Worm (Caenorhabditis elegans) whole organism, young adult: Measurements from ENCODE around the gene cyp-34A9.

ENCODE experiments used
- D2030.7 ChIP-seq: fragments of 200-800 bp; sonication (Bioruptor generic); IDR thresholded peaks from 2 replicates; pipeline ENCODE4 v1.3.6; 2022; ENCODE audit warnings: missing genetic modification reagents, missing genetic modification characterization, missing compliant biosample characterization
- F33H1.4 ChIP-seq: fragments of 200-800 bp; sonication (Bioruptor generic); IDR thresholded peaks from 2 replicates; pipeline ENCODE4 v1.3.6; 2022; ENCODE audit warnings: missing genetic modification reagents, missing genetic modification characterization, missing compliant biosample characterization
- F37B4.10 ChIP-seq: fragments of 200-800 bp; sonication (Bioruptor generic); IDR thresholded peaks from 2 replicates; pipeline ENCODE4 v1.3.6; 2022; ENCODE audit warnings: missing genetic modification characterization, missing compliant biosample characterization
- F39B2.1 ChIP-seq: fragments of 200-800 bp; sonication (Bioruptor generic); IDR thresholded peaks from 2 replicates; pipeline ENCODE4 v1.3.6; 2022; ENCODE audit warnings: missing genetic modification reagents, missing genetic modification characterization, missing compliant biosample characterization
- F49E8.2 ChIP-seq: sonication (generic microtip); optimal IDR thresholded peaks from 3 replicates; lab custom pipeline; 2017; ENCODE audit warnings: missing genetic modification characterization, mild to moderate bottlenecking, missing compliant biosample characterization, antibody characterized with exemption, moderate library complexity; ENCODE audit not compliant: insufficient read depth
- T07F8.4 ChIP-seq: sonication (generic microtip); optimal IDR thresholded peaks from 2 replicates; lab custom pipeline; 2016; ENCODE audit warnings: mild to moderate bottlenecking, missing genetic modification characterization, moderate library complexity, missing compliant biosample characterization
- Y53G8AR.9 ChIP-seq: fragments of 200-800 bp; sonication (Bioruptor generic); conservative IDR thresholded peaks from 2 replicates; pipeline ENCODE4 v1.3.6; 2022; ENCODE audit warnings: missing genetic modification reagents, missing genetic modification characterization, missing compliant biosample characterization
- Y95B8A.8 ChIP-seq: fragments of 200-800 bp; sonication (Bioruptor generic); IDR thresholded peaks from 2 replicates; pipeline ENCODE4 v1.3.6; 2022; ENCODE audit warnings: missing genetic modification reagents, missing genetic modification characterization, missing compliant biosample characterization
- aptf-2 ChIP-seq: fragments of 200-800 bp; sonication (Bioruptor generic); conservative IDR thresholded peaks from 2 replicates; pipeline ENCODE4 v1.3.6; 2022; ENCODE audit warnings: missing genetic modification reagents, missing genetic modification characterization, missing compliant biosample characterization
- bed-1 ChIP-seq: fragments of 200-800 bp; sonication (Bioruptor generic); IDR thresholded peaks from 2 replicates; pipeline ENCODE4 v1.3.6; 2022; ENCODE audit warnings: missing genetic modification reagents, missing genetic modification characterization, missing compliant biosample characterization
- ccch-3 ChIP-seq: fragments of 200-800 bp; sonication (Bioruptor generic); optimal IDR thresholded peaks from 2 replicates; lab custom pipeline; 2018; ENCODE audit warnings: mild to moderate bottlenecking, missing genetic modification characterization, missing compliant biosample characterization
- ceh-100 ChIP-seq: fragments of 200-800 bp; sonication (Bioruptor generic); IDR thresholded peaks from 2 replicates; pipeline ENCODE4 v1.3.6; 2022; ENCODE audit warnings: missing genetic modification reagents, missing genetic modification characterization, missing compliant biosample characterization
- ceh-91 ChIP-seq: fragments of 200-800 bp; sonication (Bioruptor generic); IDR thresholded peaks from 2 replicates; pipeline ENCODE4 v1.3.6; 2022; ENCODE audit warnings: missing genetic modification reagents, missing genetic modification characterization, missing compliant biosample characterization
- chd-7 ChIP-seq: sonication (generic microtip); optimal IDR thresholded peaks from 2 replicates; lab custom pipeline; 2016; ENCODE audit warnings: mild to moderate bottlenecking, missing genetic modification characterization, moderate library complexity, missing compliant biosample characterization
- die-1 ChIP-seq: sonication (generic microtip); optimal IDR thresholded peaks from 2 replicates; lab custom pipeline; 2016; ENCODE audit warnings: missing genotype, mild to moderate bottlenecking, missing genetic modification characterization, missing compliant biosample characterization
- dpl-1 ChIP-seq: fragments of 150-350 bp; optimal IDR thresholded peaks from 2 replicates; lab custom pipeline; 2014; ENCODE audit warnings: missing biosample characterization, missing genetic modification reagents, missing genetic modification characterization
- efl-1 ChIP-seq: fragments of 150-350 bp; optimal IDR thresholded peaks from 2 replicates; lab custom pipeline; 2014; ENCODE audit warnings: missing biosample characterization, missing genetic modification reagents, missing genetic modification characterization
- ets-4 ChIP-seq: fragments of 200-800 bp; sonication (Bioruptor generic); optimal IDR thresholded peaks from 2 replicates; lab custom pipeline; 2018; ENCODE audit warnings: mild to moderate bottlenecking, missing genetic modification characterization, missing compliant biosample characterization
- hlh-26 ChIP-seq: fragments of 200-800 bp; sonication (Bioruptor generic); conservative IDR thresholded peaks from 2 replicates; pipeline ENCODE4 v1.3.6; 2022; ENCODE audit warnings: missing genetic modification reagents, missing genetic modification characterization, missing compliant biosample characterization
- hmg-1.2 ChIP-seq: fragments of 200-800 bp; sonication (Bioruptor generic); IDR thresholded peaks from 2 replicates; pipeline ENCODE4 v1.3.6; 2022; ENCODE audit warnings: missing genetic modification reagents, missing genetic modification characterization, missing compliant biosample characterization
- hsf-1 ChIP-seq: fragments of 200-800 bp; sonication (Bioruptor generic); IDR thresholded peaks from 2 replicates; pipeline ENCODE4 v1.3.6; 2022; ENCODE audit warnings: missing genetic modification reagents, missing genetic modification characterization, missing compliant biosample characterization
- let-607 ChIP-seq, 2 experiments: fragments of 200-800 bp in 1 of 2; sonication (Bioruptor generic) in 1 of 2; sonication (generic microtip) in 1 of 2; optimal IDR thresholded peaks; 2 replicates each; lab custom pipeline; 2016 to 2018; ENCODE audit warnings: mild to moderate bottlenecking in 2 of 2, missing compliant biosample characterization in 2 of 2, missing genetic modification characterization in 2 of 2, moderate library complexity in 2 of 2, missing genotype in 1 of 2
- lin-54 ChIP-seq: fragments of 200-800 bp; sonication (Bioruptor generic); optimal IDR thresholded peaks from 2 replicates; lab custom pipeline; 2018; ENCODE audit warnings: mild to moderate bottlenecking, missing genetic modification characterization, missing compliant biosample characterization
- madf-6 ChIP-seq: fragments of 200-800 bp; sonication (Bioruptor generic); IDR thresholded peaks from 2 replicates; pipeline ENCODE4 v1.3.6; 2022; ENCODE audit warnings: missing genetic modification reagents, missing genetic modification characterization, missing compliant biosample characterization
- madf-8 ChIP-seq: fragments of 200-800 bp; sonication (Bioruptor generic); conservative IDR thresholded peaks from 2 replicates; pipeline ENCODE4 v1.3.6; 2022; ENCODE audit warnings: missing genetic modification reagents, missing genetic modification characterization, missing compliant biosample characterization
- mcd-1 ChIP-seq: fragments of 200-800 bp; sonication (Bioruptor generic); IDR thresholded peaks from 2 replicates; pipeline ENCODE4 v1.3.6; 2022; ENCODE audit warnings: missing genetic modification reagents, missing genetic modification characterization, missing compliant biosample characterization
- nhr-27 ChIP-seq: fragments of 200-800 bp; sonication (Bioruptor generic); optimal IDR thresholded peaks from 2 replicates; lab custom pipeline; 2018; ENCODE audit warnings: mild to moderate bottlenecking, missing genetic modification characterization, moderate library complexity, missing compliant biosample characterization
- pha-4 ChIP-seq: fragments of 150-350 bp; sonication (generic microtip); optimal IDR thresholded peaks from 2 replicates; lab custom pipeline; 2014; ENCODE audit warnings: missing biosample characterization, missing genetic modification reagents, missing genetic modification characterization
- tbp1 ChIP-seq: fragments of 200-800 bp; sonication (Bioruptor generic); optimal IDR thresholded peaks from 2 replicates; lab custom pipeline; 2018; ENCODE audit warnings: mild to moderate bottlenecking, missing genetic modification characterization, missing compliant biosample characterization
- xnd-1 ChIP-seq: sonication (generic microtip); optimal IDR thresholded peaks from 2 replicates; lab custom pipeline; 2016; ENCODE audit warnings: missing genotype, missing genetic modification reagents, missing genetic modification characterization, missing compliant biosample characterization
- ztf-26 ChIP-seq: sonication (generic microtip); optimal IDR thresholded peaks from 2 replicates; lab custom pipeline; 2017; ENCODE audit warnings: missing genetic modification characterization, missing compliant biosample characterization
- ztf-28 ChIP-seq: fragments of 200-800 bp; sonication (Bioruptor generic); IDR thresholded peaks from 2 replicates; pipeline ENCODE4 v1.3.6; 2022; ENCODE audit warnings: missing genetic modification reagents, missing genetic modification characterization, missing compliant biosample characterization
- ztf-3 ChIP-seq: fragments of 200-800 bp; sonication (Bioruptor generic); optimal IDR thresholded peaks from 2 replicates; lab custom pipeline; 2018; ENCODE audit warnings: mild to moderate bottlenecking, missing genetic modification characterization, missing compliant biosample characterization

Gene cyp-34A9

DNA sequence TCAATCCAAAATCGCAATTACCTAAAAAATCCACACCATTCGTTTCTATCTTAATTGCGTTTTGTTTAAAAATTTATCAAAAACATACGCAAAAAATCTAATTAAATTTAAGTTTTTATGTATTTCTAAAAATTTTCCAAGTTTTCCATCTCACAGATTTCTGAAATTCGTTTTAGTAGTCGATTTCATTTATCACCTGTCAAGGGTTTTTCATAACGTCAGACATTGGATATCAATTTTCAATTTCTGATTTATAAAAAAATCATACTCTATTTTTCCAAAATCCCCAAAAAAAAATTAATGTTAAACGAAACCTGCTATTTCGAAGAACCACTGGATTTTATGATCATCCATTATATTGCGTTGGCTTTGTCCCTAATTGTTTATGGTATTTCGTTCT is 39.8 kb upstream of the cyp-34A9 start, which contains the start of gene srh-4:
TSS of gene srh-4 (plus strand) at position 301 of the 400 bp plus-strand sequence.
- TF ChIP-seq bed-1 (GFP tag; lab: Robert Waterston, UW) = no peak
- TF ChIP-seq pha-4 (tag; lab: Kevin White, UChicago) = no peak
- TF ChIP-seq Y95B8A.8 (GFP tag; lab: Robert Waterston, UW) = no peak
- TF ChIP-seq hmg-1.2 (GFP tag; lab: Robert Waterston, UW) = no peak
- no peak for TF ChIP-seq ztf-3 (GFP tag; lab: Kevin White, UChicago)
- no peak for TF ChIP-seq tbp1 (GFP tag; lab: Kevin White, UChicago)
- no peak for TF ChIP-seq ztf-28 (GFP tag; lab: Robert Waterston, UW)
- no peak for TF ChIP-seq Y53G8AR.9 (GFP tag; lab: Robert Waterston, UW)
- TF ChIP-seq F39B2.1 (GFP tag; lab: Robert Waterston, UW) = no peak
- TF ChIP-seq lin-54 (GFP tag; lab: Kevin White, UChicago) = no peak
- no peak for TF ChIP-seq chd-7 (tag; lab: Kevin White, UChicago)

DNA sequence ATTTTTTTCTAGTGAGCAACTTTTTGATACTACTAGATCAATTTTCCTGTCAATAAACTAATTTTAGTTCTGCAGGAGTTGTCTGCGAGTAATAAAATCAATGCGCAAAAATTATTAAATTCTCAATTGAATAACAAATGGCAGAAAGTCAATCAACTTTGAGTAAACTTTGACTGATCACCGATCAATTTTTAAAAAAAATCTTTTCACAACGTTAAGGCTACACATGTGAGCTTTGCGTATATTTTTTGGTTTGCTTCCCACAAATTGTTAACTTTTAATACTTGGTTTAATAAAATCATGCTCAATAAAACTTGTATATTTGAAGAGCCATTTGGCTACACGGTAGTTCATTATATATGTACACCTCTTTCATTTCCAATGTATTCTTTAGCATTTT is 37.6 kb upstream of the cyp-34A9 start, which contains the start of gene srh-7:
TSS of gene srh-7 (plus strand) at position 301 of the 400 bp plus-strand sequence.
- no peak for TF ChIP-seq F37B4.10
- no peak for TF ChIP-seq Y95B8A.8 (GFP tag; lab: Robert Waterston, UW)

DNA sequence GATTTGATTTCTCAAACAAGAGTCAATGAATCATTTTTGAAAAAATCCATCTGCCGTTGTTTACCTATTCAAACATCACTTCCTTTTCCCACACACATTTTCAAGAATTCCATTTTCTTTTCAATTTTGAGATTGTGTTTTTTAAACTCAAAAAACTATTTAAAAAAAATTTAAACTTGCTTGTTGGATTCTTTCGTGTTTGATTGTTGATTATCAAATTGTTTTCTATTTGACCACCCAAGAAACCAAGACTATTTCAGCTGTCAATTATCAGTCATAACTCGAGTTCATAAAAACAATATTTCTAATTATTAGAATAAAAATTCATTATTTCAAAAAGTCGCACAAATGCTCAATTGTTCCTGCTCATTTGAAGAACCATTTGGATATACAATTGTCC is 34.9 kb upstream of the cyp-34A9 start, which contains the start of gene srh-8:
TSS of gene srh-8 (plus strand) at position 301 of the 400 bp plus-strand sequence.
- no peak for TF ChIP-seq ets-4
- TF ChIP-seq let-607 (tag; optimal IDR thresholded peaks at IDR 0.05; lab: Kevin White, UChicago) = no peak
- TF ChIP-seq T07F8.4 = no peak
- no peak for TF ChIP-seq chd-7 (tag; lab: Kevin White, UChicago)

DNA sequence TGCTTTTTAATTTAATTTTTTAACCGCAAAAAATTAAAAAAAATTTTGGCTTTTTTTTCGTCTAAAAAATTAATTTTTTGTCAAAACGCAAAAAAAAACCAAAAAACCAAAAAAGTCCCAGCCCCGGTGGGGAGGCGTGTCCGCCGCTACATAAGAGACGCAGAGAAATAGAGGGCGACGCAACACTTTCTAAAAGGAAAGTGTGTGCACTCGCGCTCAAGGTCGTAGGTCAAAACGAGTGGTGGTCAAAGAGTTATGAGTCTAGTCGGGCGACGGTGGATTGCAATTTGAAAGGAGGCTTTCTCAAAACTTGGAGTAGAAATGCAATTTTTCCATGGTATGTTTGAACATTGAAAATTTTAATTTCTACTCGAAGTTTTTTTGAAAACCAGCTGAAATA is 34.2 kb upstream of the cyp-34A9 start:
- peak; percentile 62 for TF ChIP-seq dpl-1 (GFP tag; lab: Kevin White, UChicago)
- TF ChIP-seq madf-8 (GFP tag; lab: Robert Waterston, UW) = peak; percentile 93
- no peak for TF ChIP-seq chd-7 (tag; lab: Kevin White, UChicago)
- no peak for TF ChIP-seq mcd-1 (GFP tag; lab: Robert Waterston, UW)
- no peak for TF ChIP-seq die-1
- 0 out of 2 replicates have a peak, but pooled peaks have one; percentile 17 for TF ChIP-seq ceh-91 (GFP tag; lab: Robert Waterston, UW)
- TF ChIP-seq ceh-100 = 0 out of 2 replicates have a peak, but pooled peaks have one; percentile 10
- peak; percentile 96 for TF ChIP-seq madf-6 (GFP tag; lab: Robert Waterston, UW)
- TF ChIP-seq hsf-1 = peak; percentile 58; the same call in 1 of the 2 replicates
- TF ChIP-seq D2030.7 (GFP tag; lab: Robert Waterston, UW) = peak; percentile 46; the same call in 1 of the 2 replicates
- TF ChIP-seq xnd-1 (tag; lab: Kevin White, UChicago) = peak; percentile 90
- 0 out of 2 replicates have a peak, but pooled peaks have one; percentile 35 for TF ChIP-seq aptf-2 (GFP tag; lab: Robert Waterston, UW)
- peak; percentile 30; the same call in 1 of the 2 replicates for TF ChIP-seq F33H1.4 (GFP tag; lab: Robert Waterston, UW)
- TF ChIP-seq hmg-1.2 (GFP tag; lab: Robert Waterston, UW) = peak; percentile 77
- TF ChIP-seq efl-1 (GFP tag; lab: Kevin White, UChicago) = peak; percentile 88

DNA sequence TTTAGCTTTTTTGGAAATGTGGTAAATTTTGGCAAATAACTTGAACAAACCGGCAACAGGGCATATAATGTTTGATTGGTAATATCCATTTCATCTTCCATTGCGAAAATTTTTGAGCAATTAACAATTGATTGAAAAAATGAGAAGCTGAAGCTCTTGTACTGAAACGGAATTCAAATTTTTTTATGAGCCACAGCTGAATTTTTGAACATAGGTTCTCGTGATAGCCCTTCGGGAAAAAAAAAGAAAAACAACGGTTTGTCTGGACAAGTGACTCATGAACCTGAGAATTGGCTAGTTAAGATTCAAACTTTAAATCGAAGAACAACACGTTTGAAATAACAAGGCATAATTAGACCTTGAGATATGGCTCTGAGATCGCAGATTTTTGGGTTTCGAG is 25.5 kb upstream of the cyp-34A9 start, which contains the start of gene srx-62:
TSS of gene srx-62 (minus strand) at position 101 of the 400 bp plus-strand sequence.
- no peak for TF ChIP-seq hlh-26 (GFP tag; lab: Robert Waterston, UW)
- no peak for TF ChIP-seq madf-8 (GFP tag; lab: Robert Waterston, UW)
- TF ChIP-seq nhr-27 (tag; lab: Kevin White, UChicago) = no peak
- TF ChIP-seq ztf-3 (GFP tag; lab: Kevin White, UChicago) = no peak
- TF ChIP-seq F49E8.2 = no peak
- TF ChIP-seq let-607 (tag; optimal IDR thresholded peaks at IDR 0.05; lab: Kevin White, UChicago) = no peak
- no peak for TF ChIP-seq ztf-26 (tag; lab: Kevin White, UChicago)
- no peak for TF ChIP-seq ccch-3
- TF ChIP-seq, all 124 proteins: peak for 0
